Fruit fly (Drosophila melanogaster): ENCODE results near the gene CG17477.

The CG17477 gene

dm6 chr3R:17115668-17116067, 11.1 kb downstream of the CG17477 start (continued):
- no peak for TF ChIP-seq Usf (GFP tag; optimal IDR thresholded peaks at IDR 0.05)
- no peak for TF ChIP-seq Max (GFP tag; optimal IDR thresholded peaks at IDR 0.05)
- TF ChIP-seq esg (GFP tag; conservative IDR thresholded peaks at IDR 0.05), result no peak
- TF ChIP-seq CG16813 (GFP tag; IDR thresholded peaks at IDR 0.05; ENCODE audit: partially characterized antibody), result no peak
- no peak for TF ChIP-seq dati (GFP tag; IDR thresholded peaks at IDR 0.05)
- peak; percentile 52 for TF ChIP-seq mirr (GFP tag; optimal IDR thresholded peaks at IDR 0.05)
- TF ChIP-seq z (GFP tag; IDR thresholded peaks at IDR 0.05), result no peak
- TF ChIP-seq Stat92E (GFP tag; optimal IDR thresholded peaks at IDR 0.05), result no peak
- TF ChIP-seq D (optimal IDR thresholded peaks at IDR 0.05), result no peak
- peak; percentile 1 for TF ChIP-seq D (GFP tag; optimal IDR thresholded peaks at IDR 0.05)
- no peak for TF ChIP-seq chm (GFP tag; IDR thresholded peaks at IDR 0.05)
- TF ChIP-seq CG6254 (GFP tag; optimal IDR thresholded peaks at IDR 0.05), result peak; percentile 30
- no peak for TF ChIP-seq her (GFP tag; optimal IDR thresholded peaks at IDR 0.05)
- no peak for TF ChIP-seq CG42726 (GFP tag; IDR thresholded peaks at IDR 0.05; ENCODE audit: partially characterized antibody)
- TF ChIP-seq CG17802 (tag; optimal IDR thresholded peaks at IDR 0.05), result no peak
- TF ChIP-seq CG10321 (GFP tag; IDR thresholded peaks at IDR 0.05), result no peak
- TF ChIP-seq ranshi (GFP tag; IDR thresholded peaks at IDR 0.05), result no peak
- no peak for TF ChIP-seq CG17186 (GFP tag; optimal IDR thresholded peaks at IDR 0.05)
- no peak for TF ChIP-seq Nf-YA (GFP tag; IDR thresholded peaks at IDR 0.05)
- TF ChIP-seq Ssrp (tag; optimal IDR thresholded peaks at IDR 0.05), result no peak
- TF ChIP-seq pum (GFP tag; optimal IDR thresholded peaks at IDR 0.05), result no peak
- TF ChIP-seq CG1832 (GFP tag; optimal IDR thresholded peaks at IDR 0.05), result no peak
- peak; percentile 17 for TF ChIP-seq MTF-1 (GFP tag; optimal IDR thresholded peaks at IDR 0.05; ENCODE audit: borderline replicate concordance)
- no peak for TF ChIP-seq Xbp1 (GFP tag; optimal IDR thresholded peaks at IDR 0.05)
- no peak for TF ChIP-seq usp (GFP tag; optimal IDR thresholded peaks at IDR 0.05)
- TF ChIP-seq rib (GFP tag; IDR thresholded peaks at IDR 0.05), result no peak
- no peak for TF ChIP-seq CG3065 (GFP tag; optimal IDR thresholded peaks at IDR 0.05)
- no peak for TF ChIP-seq CG6272 (GFP tag; IDR thresholded peaks at IDR 0.05)
- peak; percentile 35 for TF ChIP-seq nau (GFP tag; optimal IDR thresholded peaks at IDR 0.05)
- TF ChIP-seq h (optimal IDR thresholded peaks at IDR 0.05), result no peak
- TF ChIP-seq sug (tag; optimal IDR thresholded peaks at IDR 0.05), result peak; percentile 48
- no peak for TF ChIP-seq ato (GFP tag; IDR thresholded peaks at IDR 0.05; ENCODE audit: partially characterized antibody)
- TF ChIP-seq ttk (GFP tag; IDR thresholded peaks at IDR 0.05), result no peak
- no peak for TF ChIP-seq unc-4 (GFP tag; IDR thresholded peaks at IDR 0.05; ENCODE audit: partially characterized antibody)
- TF ChIP-seq Fer3 (tag; optimal IDR thresholded peaks at IDR 0.05), result no peak
- TF ChIP-seq cg (GFP tag; optimal IDR thresholded peaks at IDR 0.05), result no peak
- TF ChIP-seq aop (GFP tag; IDR thresholded peaks at IDR 0.05), result no peak
- no peak for TF ChIP-seq al (GFP tag; IDR thresholded peaks at IDR 0.05)
- TF ChIP-seq nerfin-2 (GFP tag; IDR thresholded peaks at IDR 0.05; ENCODE audit: partially characterized antibody), result no peak
- no peak for TF ChIP-seq seq (GFP tag; IDR thresholded peaks at IDR 0.05)
- TF ChIP-seq az2 (GFP tag; optimal IDR thresholded peaks at IDR 0.05), result no peak
- peak; percentile 37 for TF ChIP-seq CG12219 (GFP tag; optimal IDR thresholded peaks at IDR 0.05)
- TF ChIP-seq Mad (GFP tag; optimal IDR thresholded peaks at IDR 0.05), result no peak
- TF ChIP-seq kah (GFP tag; optimal IDR thresholded peaks at IDR 0.05), result no peak
- TF ChIP-seq CG6689 (GFP tag; IDR thresholded peaks at IDR 0.05), result no peak
- no peak for TF ChIP-seq CG8359 (GFP tag; optimal IDR thresholded peaks at IDR 0.05; ENCODE audit: borderline replicate concordance)
- no peak for TF ChIP-seq CG3281 (GFP tag; optimal IDR thresholded peaks at IDR 0.05)
- no peak for TF ChIP-seq Rx (GFP tag; IDR thresholded peaks at IDR 0.05)
- peak in 1 of 2 experiments; percentile 12 for TF ChIP-seq Eip74EF (GFP tag; optimal IDR thresholded peaks at IDR 0.05)
- TF ChIP-seq CG1792 (GFP tag; optimal IDR thresholded peaks at IDR 0.05), result no peak
- no peak for TF ChIP-seq CG6175 (GFP tag; IDR thresholded peaks at IDR 0.05)
- TF ChIP-seq Blimp-1 (GFP tag; optimal IDR thresholded peaks at IDR 0.05), result peak; percentile 15

All from whole organism, embryonic.